Fruit fly (Drosophila melanogaster): ENCODE results near the gene CG43246.

Gene CG43246

DNA sequence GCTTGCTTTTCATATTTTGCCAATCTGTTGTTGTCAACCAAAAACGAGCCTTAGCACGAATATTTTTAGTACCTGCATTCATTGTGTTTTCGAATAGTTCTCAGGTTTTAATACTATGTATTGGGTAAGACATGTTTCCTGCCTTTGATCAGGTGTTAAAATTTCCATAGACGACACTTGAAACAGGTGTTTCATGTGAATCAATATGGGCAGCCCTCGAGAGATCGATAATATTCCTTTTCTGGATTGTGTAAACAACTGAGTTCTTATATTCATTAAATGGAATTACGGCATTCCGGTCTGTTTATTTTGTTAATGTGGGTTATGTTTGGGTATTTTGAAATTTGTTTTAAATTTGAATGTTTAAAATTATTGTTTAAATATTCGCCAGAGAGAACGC, 12.8 kb downstream of the CG43246 start (continued):
- TF ChIP-seq CG12104 (GFP tag; optimal IDR thresholded peaks at IDR 0.05) (no peak), ac (GFP tag; optimal IDR thresholded peaks at IDR 0.05) (peak; percentile 2), CG7357 (GFP tag; IDR thresholded peaks at IDR 0.05) (no peak; the same call in 2 of the 3 replicates), Dip3 (GFP tag; optimal IDR thresholded peaks at IDR 0.05) (no peak), hbn (GFP tag; IDR thresholded peaks at IDR 0.05; ENCODE audit: partially characterized antibody) (no peak), Hmr (GFP tag; optimal IDR thresholded peaks at IDR 0.05) (peak; percentile 53), Hr51 (GFP tag; optimal IDR thresholded peaks at IDR 0.05) (no peak), Neu2 (GFP tag; optimal IDR thresholded peaks at IDR 0.05; ENCODE audit: borderline replicate concordance) (no peak), chinmo (GFP tag; IDR thresholded peaks at IDR 0.05; ENCODE audit: partially characterized antibody) (no peak), CG2712 (tag; optimal IDR thresholded peaks at IDR 0.05) (no peak), CG1529 (GFP tag; optimal IDR thresholded peaks at IDR 0.05) (no peak), CG1233 (GFP tag; optimal IDR thresholded peaks at IDR 0.05) (peak; percentile 39), CG11696 (GFP tag; IDR thresholded peaks at IDR 0.05) (no peak), Fer1 (GFP tag; optimal IDR thresholded peaks at IDR 0.05) (peak; percentile 51), CG16815 (GFP tag; optimal IDR thresholded peaks at IDR 0.05) (no peak), CG8281 (tag; optimal IDR thresholded peaks at IDR 0.05) (no peak), onecut (GFP tag; IDR thresholded peaks at IDR 0.05) (peak; percentile 34; the same call in 1 of the 2 replicates), sna (GFP tag; IDR thresholded peaks at IDR 0.05; ENCODE audit: partially characterized antibody) (no peak), CG8359 (GFP tag; optimal IDR thresholded peaks at IDR 0.05; ENCODE audit: borderline replicate concordance) (no peak), Sox102F (GFP tag; optimal IDR thresholded peaks at IDR 0.05) (no peak), mam (GFP tag; optimal IDR thresholded peaks at IDR 0.05) (no peak), crp (GFP tag; optimal IDR thresholded peaks at IDR 0.05) (no peak), Dbx (GFP tag; IDR thresholded peaks at IDR 0.05) (peak; percentile 22; the same call in 1 of the 3 replicates), CG6854 (GFP tag; optimal IDR thresholded peaks at IDR 0.05) (peak; percentile 15), ash1 (GFP tag; optimal IDR thresholded peaks at IDR 0.05) (no peak), klu (GFP tag; IDR thresholded peaks at IDR 0.05) (no peak), Rx (GFP tag; IDR thresholded peaks at IDR 0.05) (no peak), Hand (GFP tag; optimal IDR thresholded peaks at IDR 0.05) (no peak), Sry-β (GFP tag; optimal IDR thresholded peaks at IDR 0.05) (no peak), fd64A (GFP tag; optimal IDR thresholded peaks at IDR 0.05) (no peak), tx (GFP tag; optimal IDR thresholded peaks at IDR 0.05) (no peak), Usf (GFP tag; optimal IDR thresholded peaks at IDR 0.05) (no peak), CG8765 (GFP tag; IDR thresholded peaks at IDR 0.05) (no peak), CG18262 (tag; optimal IDR thresholded peaks at IDR 0.05) (no peak), pfk (GFP tag; optimal IDR thresholded peaks at IDR 0.05) (no peak), HmgD (GFP tag; optimal IDR thresholded peaks at IDR 0.05) (no peak), CG17186 (GFP tag; optimal IDR thresholded peaks at IDR 0.05) (no peak), Meics (GFP tag; optimal IDR thresholded peaks at IDR 0.05) (peak; percentile 30), pho (GFP tag; optimal IDR thresholded peaks at IDR 0.05) (no peak), slou (GFP tag; optimal IDR thresholded peaks at IDR 0.05) (no peak), Lhr (GFP tag; optimal IDR thresholded peaks at IDR 0.05) (no peak), MESR4 (GFP tag; optimal IDR thresholded peaks at IDR 0.05) (no peak), Pdp1 (GFP tag; optimal IDR thresholded peaks at IDR 0.05) (peak in 1 of 2 experiments; percentile 18), Deaf1 (tag; optimal IDR thresholded peaks at IDR 0.05) (no peak), CG11695 (GFP tag; IDR thresholded peaks at IDR 0.05) (0 out of 3 replicates have a peak, but pooled peaks have one; percentile 16), Ssrp (tag; optimal IDR thresholded peaks at IDR 0.05) (no peak), CG17385 (GFP tag; optimal IDR thresholded peaks at IDR 0.05) (no peak), MTF-1 (GFP tag; optimal IDR thresholded peaks at IDR 0.05; ENCODE audit: borderline replicate concordance) (peak; percentile 12), CG7271 (tag; optimal IDR thresholded peaks at IDR 0.05) (no peak), chif (GFP tag; optimal IDR thresholded peaks at IDR 0.05) (no peak)
